Worm (Caenorhabditis elegans): ENCODE measurements around the gene exos-9.

ce11 chrIII:7180613-7181012 is 17.3 kb downstream of the exos-9 start, which contains the start of gene ndab-2:
- TF ChIP-seq ztf-4 (tag; optimal IDR thresholded peaks at IDR 0.05) (no peak), fkh-4 (tag; optimal IDR thresholded peaks at IDR 0.05; ENCODE audit: borderline replicate concordance) (no peak), irx-1 (tag; optimal IDR thresholded peaks at IDR 0.05) (no peak), dsc-1 (tag; optimal IDR thresholded peaks at IDR 0.05) (no peak)
